Fruit fly (Drosophila melanogaster) whole organism, embryonic: ENCODE results near the gene witty.
A peak's percentile ranks its signal among the peaks of the same experiment; 100 is the strongest.

Experiments
- Antp ChIP-seq: fragments of 200-800 bp; sonication (Bioruptor generic); optimal IDR thresholded peaks from 3 replicates; lab custom pipeline; 2016; ENCODE audit warnings: missing biosample characterization, missing genetic modification characterization
- B-H1 ChIP-seq: fragments of 200-800 bp; sonication (Bioruptor generic); IDR thresholded peaks from 3 replicates; pipeline ENCODE4 v1.3.6; 2022; ENCODE audit warnings: missing biosample characterization, missing genetic modification characterization
- CG10209 ChIP-seq: fragments of 200-800 bp; sonication (Bioruptor generic); optimal IDR thresholded peaks from 3 replicates; lab custom pipeline; 2017; ENCODE audit warnings: missing biosample characterization, mild to moderate bottlenecking, missing genetic modification characterization, missing genetic modification reagents
- CG10321 ChIP-seq: fragments of 200-800 bp; sonication (Bioruptor generic); IDR thresholded peaks from 2 replicates; pipeline ENCODE4 v1.3.6; 2022; ENCODE audit warnings: missing biosample characterization, missing genetic modification characterization
- CG13624 ChIP-seq: fragments of 200-800 bp; sonication (Bioruptor generic); optimal IDR thresholded peaks from 2 replicates; lab custom pipeline; 2016; ENCODE audit warnings: missing biosample characterization, missing genetic modification characterization
- CG17802 ChIP-seq: fragments of 200-800 bp; sonication (Bioruptor generic); optimal IDR thresholded peaks from 2 replicates; lab custom pipeline; 2018; ENCODE audit warnings: missing biosample characterization, mild to moderate bottlenecking, missing genetic modification characterization, moderate library complexity
- CG18599 ChIP-seq: fragments of 200-800 bp; sonication (Bioruptor generic); optimal IDR thresholded peaks from 3 replicates; lab custom pipeline; 2017; ENCODE audit warnings: missing biosample characterization, missing genetic modification characterization, mild to moderate bottlenecking, moderate library complexity, missing genetic modification reagents
- CG2129 ChIP-seq: fragments of 200-800 bp; sonication (Bioruptor generic); IDR thresholded peaks from 2 replicates; pipeline ENCODE4 v1.3.6; 2022; ENCODE audit warnings: missing biosample characterization, missing genetic modification characterization; ENCODE audit not compliant: partially characterized antibody
- CG4282 ChIP-seq: fragments of 200-800 bp; sonication (Bioruptor generic); optimal IDR thresholded peaks from 2 replicates; lab custom pipeline; 2016; ENCODE audit warnings: missing biosample characterization, missing genetic modification characterization
- CG4730 ChIP-seq: fragments of 200-800 bp; sonication (Bioruptor generic); IDR thresholded peaks from 2 replicates; pipeline ENCODE4 v1.3.6; 2022; ENCODE audit warnings: missing biosample characterization, missing genetic modification characterization
- CG5953 ChIP-seq: fragments of 200-800 bp; sonication (Bioruptor generic); IDR thresholded peaks from 2 replicates; pipeline ENCODE4 v1.3.6; 2022; ENCODE audit warnings: missing biosample characterization, missing genetic modification characterization
- CG6272 ChIP-seq: fragments of 200-800 bp; sonication (Bioruptor generic); IDR thresholded peaks from 2 replicates; pipeline ENCODE4 v1.3.6; 2022; ENCODE audit warnings: missing biosample characterization, missing genetic modification characterization
- CG7928 ChIP-seq: fragments of 200-800 bp; sonication (Bioruptor generic); optimal IDR thresholded peaks from 2 replicates; lab custom pipeline; 2017; ENCODE audit warnings: missing biosample characterization, mild to moderate bottlenecking, missing genetic modification characterization
- CG7963 ChIP-seq: fragments of 200-800 bp; sonication (Bioruptor generic); IDR thresholded peaks from 3 replicates; pipeline ENCODE4 v1.3.6; 2022; ENCODE audit warnings: missing biosample characterization, missing genetic modification characterization; ENCODE audit not compliant: partially characterized antibody
- CG8944 ChIP-seq: fragments of 200-800 bp; sonication (Bioruptor generic); optimal IDR thresholded peaks from 3 replicates; lab custom pipeline; 2016; ENCODE audit warnings: missing biosample characterization, missing genetic modification characterization
- CG9817 ChIP-seq: fragments of 200-800 bp; sonication (Bioruptor generic); optimal IDR thresholded peaks from 2 replicates; lab custom pipeline; 2018; ENCODE audit warnings: missing biosample characterization, mild to moderate bottlenecking, missing genetic modification characterization, moderate library complexity
- Dref ChIP-seq: fragments of 200-800 bp; sonication (Bioruptor generic); IDR thresholded peaks from 2 replicates; pipeline ENCODE4 v1.3.6; 2022; ENCODE audit warnings: missing biosample characterization, missing genetic modification characterization
- E2f2 ChIP-seq: fragments of 200-800 bp; sonication (Bioruptor generic); IDR thresholded peaks from 2 replicates; pipeline ENCODE4 v1.3.6; 2022; ENCODE audit warnings: missing biosample characterization, missing genetic modification characterization
- Elba2 ChIP-seq: fragments of 200-800 bp; sonication (Bioruptor generic); optimal IDR thresholded peaks from 3 replicates; lab custom pipeline; 2016; ENCODE audit warnings: missing biosample characterization, missing genetic modification characterization
- Fer1 ChIP-seq: fragments of 200-800 bp; sonication (Bioruptor generic); optimal IDR thresholded peaks from 2 replicates; lab custom pipeline; 2017; ENCODE audit warnings: missing biosample characterization, mild to moderate bottlenecking, missing genetic modification characterization
- HLHmδ ChIP-seq: fragments of 200-800 bp; sonication (Bioruptor generic); optimal IDR thresholded peaks from 2 replicates; lab custom pipeline; 2018; ENCODE audit warnings: missing biosample characterization, mild to moderate bottlenecking, missing genetic modification characterization, moderate library complexity
- Hand ChIP-seq: fragments of 200-800 bp; sonication (Bioruptor generic); optimal IDR thresholded peaks from 2 replicates; lab custom pipeline; 2017; ENCODE audit warnings: mild to moderate bottlenecking, missing biosample characterization, missing genetic modification reagents, missing genetic modification characterization
- HmgZ ChIP-seq: fragments of 200-800 bp; sonication (Bioruptor generic); optimal IDR thresholded peaks from 2 replicates; lab custom pipeline; 2018; ENCODE audit warnings: missing biosample characterization, mild to moderate bottlenecking, missing genetic modification characterization
- Meics ChIP-seq: fragments of 200-800 bp; sonication (Bioruptor generic); optimal IDR thresholded peaks from 2 replicates; lab custom pipeline; 2017; ENCODE audit warnings: missing biosample characterization, mild to moderate bottlenecking, missing genetic modification characterization
- NFAT ChIP-seq: fragments of 200-800 bp; sonication (Bioruptor generic); IDR thresholded peaks from 2 replicates; pipeline ENCODE4 v1.3.6; 2022; ENCODE audit warnings: missing biosample characterization, missing genetic modification characterization
- Oli ChIP-seq: fragments of 200-800 bp; sonication (Bioruptor generic); optimal IDR thresholded peaks from 2 replicates; lab custom pipeline; 2018; ENCODE audit warnings: missing biosample characterization, mild to moderate bottlenecking, missing genetic modification characterization, moderate library complexity
- PHDP ChIP-seq: fragments of 200-800 bp; sonication (Bioruptor generic); optimal IDR thresholded peaks from 3 replicates; lab custom pipeline; 2018; ENCODE audit warnings: missing biosample characterization, mild to moderate bottlenecking, missing genetic modification characterization, moderate library complexity
- Ptx1 ChIP-seq: fragments of 200-800 bp; sonication (Bioruptor generic); IDR thresholded peaks from 2 replicates; pipeline ENCODE4 v1.3.6; 2022; ENCODE audit warnings: missing biosample characterization, missing genetic modification characterization
- Stat92E ChIP-seq, 3 experiments: fragments of >200 bp in 2 of 3; fragments of 200-800 bp in 1 of 3; sonication (Bioruptor generic) in 1 of 3; optimal IDR thresholded peaks; 2 replicates each; lab custom pipeline; 2017 to 2019; ENCODE audit warnings: missing biosample characterization in 3 of 3, missing genetic modification characterization in 3 of 3, mild to moderate bottlenecking in 1 of 3, moderate library complexity in 1 of 3
- abd-A ChIP-seq: fragments of 200-800 bp; sonication (Bioruptor generic); optimal IDR thresholded peaks from 3 replicates; lab custom pipeline; 2019; ENCODE audit warnings: missing biosample characterization, mild to moderate bottlenecking, missing genetic modification characterization, moderate library complexity
- bbx ChIP-seq: fragments of 200-800 bp; sonication (Bioruptor generic); IDR thresholded peaks from 2 replicates; pipeline ENCODE4 v1.3.6; 2022; ENCODE audit warnings: missing biosample characterization, missing genetic modification characterization; ENCODE audit not compliant: partially characterized antibody
- chm ChIP-seq: fragments of 200-800 bp; sonication (Bioruptor generic); IDR thresholded peaks from 2 replicates; pipeline ENCODE4 v1.3.6; 2022; ENCODE audit warnings: missing biosample characterization, missing genetic modification characterization
- fd3F ChIP-seq: fragments of 200-800 bp; sonication (Bioruptor generic); optimal IDR thresholded peaks from 2 replicates; lab custom pipeline; 2018; ENCODE audit warnings: missing biosample characterization, mild to moderate bottlenecking, missing genetic modification characterization, moderate library complexity
- gsb-n ChIP-seq: fragments of 200-800 bp; sonication (Bioruptor generic); optimal IDR thresholded peaks from 3 replicates; lab custom pipeline; 2018; ENCODE audit warnings: missing biosample characterization, mild to moderate bottlenecking, missing genetic modification characterization
- inv ChIP-seq: fragments of 200-800 bp; sonication (Bioruptor generic); IDR thresholded peaks from 2 replicates; pipeline ENCODE4 v1.3.6; 2022; ENCODE audit warnings: missing biosample characterization, missing genetic modification characterization; ENCODE audit not compliant: partially characterized antibody
- lmd ChIP-seq: fragments of 200-800 bp; sonication (Bioruptor generic); IDR thresholded peaks from 2 replicates; pipeline ENCODE4 v1.3.6; 2022; ENCODE audit warnings: missing biosample characterization, missing genetic modification characterization
- maf-S ChIP-seq: fragments of 200-800 bp; sonication (Bioruptor generic); optimal IDR thresholded peaks from 2 replicates; lab custom pipeline; 2016; ENCODE audit warnings: missing biosample characterization, missing genetic modification characterization
- nau ChIP-seq: fragments of 200-800 bp; sonication (Bioruptor generic); optimal IDR thresholded peaks from 3 replicates; lab custom pipeline; 2017; ENCODE audit warnings: missing biosample characterization, mild to moderate bottlenecking, missing genetic modification characterization, missing genetic modification reagents
- nerfin-2 ChIP-seq: fragments of 200-800 bp; sonication (Bioruptor generic); IDR thresholded peaks from 2 replicates; pipeline ENCODE4 v1.3.6; 2022; ENCODE audit warnings: missing biosample characterization, missing genetic modification characterization; ENCODE audit not compliant: partially characterized antibody
- nmo ChIP-seq: fragments of 200-800 bp; sonication (Bioruptor generic); optimal IDR thresholded peaks from 2 replicates; lab custom pipeline; 2018; ENCODE audit warnings: missing biosample characterization, mild to moderate bottlenecking, missing genetic modification characterization, moderate library complexity
- onecut ChIP-seq: fragments of 200-800 bp; sonication (Bioruptor generic); IDR thresholded peaks from 2 replicates; pipeline ENCODE4 v1.3.6; 2022; ENCODE audit warnings: missing biosample characterization, missing genetic modification characterization
- pb ChIP-seq: fragments of 200-800 bp; sonication (Bioruptor generic); optimal IDR thresholded peaks from 3 replicates; lab custom pipeline; 2016; ENCODE audit warnings: missing biosample characterization, missing genetic modification characterization
- peb ChIP-seq: fragments of 200-800 bp; sonication (Bioruptor generic); IDR thresholded peaks from 2 replicates; pipeline ENCODE4 v1.3.6; 2022; ENCODE audit warnings: missing biosample characterization, missing genetic modification characterization
- pfk ChIP-seq: fragments of 200-800 bp; sonication (Bioruptor generic); optimal IDR thresholded peaks from 2 replicates; lab custom pipeline; 2018; ENCODE audit warnings: missing biosample characterization, mild to moderate bottlenecking, missing genetic modification characterization, moderate library complexity
- prd ChIP-seq, 3 experiments: fragments of >200 bp in 2 of 3; fragments of 200-800 bp in 1 of 3; sonication (Bioruptor generic) in 1 of 3; optimal IDR thresholded peaks in 2 of 3; IDR thresholded peaks in 1 of 3; 2 replicates in 2 of 3; 3 replicates in 1 of 3; pipeline versions ENCODE4 v1.3.6 to Lab custom; 2017 to 2022; ENCODE audit warnings: missing biosample characterization in 1 of 3, missing genetic modification characterization in 1 of 3
- seq ChIP-seq: fragments of 200-800 bp; sonication (Bioruptor generic); IDR thresholded peaks from 2 replicates; pipeline ENCODE4 v1.3.6; 2022; ENCODE audit warnings: missing biosample characterization, missing genetic modification characterization
- unc-4 ChIP-seq: fragments of 200-800 bp; sonication (Bioruptor generic); IDR thresholded peaks from 2 replicates; pipeline ENCODE4 v1.3.6; 2022; ENCODE audit warnings: missing biosample characterization, missing genetic modification characterization; ENCODE audit not compliant: partially characterized antibody
- yki ChIP-seq: fragments of >200 bp; optimal IDR thresholded peaks from 3 replicates; lab custom pipeline; 2018
- zfh2 ChIP-seq: fragments of 200-800 bp; sonication (Bioruptor generic); optimal IDR thresholded peaks from 2 replicates; lab custom pipeline; 2016; ENCODE audit warnings: missing biosample characterization, missing genetic modification characterization

witty gene

DNA sequence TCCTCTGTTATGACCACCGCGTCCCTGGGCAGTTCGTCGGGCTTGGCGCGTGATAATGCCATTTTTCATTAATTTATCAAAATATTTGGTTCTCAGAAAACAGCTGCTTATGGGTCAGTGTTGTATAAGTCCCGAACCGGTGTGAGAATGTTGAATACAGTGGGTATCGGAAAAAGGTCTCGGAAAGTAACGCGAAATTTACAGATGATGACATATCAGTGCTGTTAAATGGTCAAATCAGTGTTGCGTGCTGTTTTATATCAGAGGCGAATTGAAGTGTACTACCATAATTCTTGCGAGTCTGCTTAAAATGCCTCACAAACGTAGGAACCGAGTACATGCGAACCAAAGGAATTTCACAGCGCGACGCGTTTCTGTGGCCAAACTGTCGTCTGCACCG is 44.6 kb downstream of the witty start, which contains the start of the genes CG13392 and Rcd4 (continued):
- TF ChIP-seq Hand (GFP tag; lab: Kevin White, UChicago) (no peak), B-H1 (no peak), CG17802 (tag; lab: Kevin White, UChicago) (peak; percentile 23), abd-A (tag; lab: Kevin White, UChicago) (peak; percentile 31), chm (peak; percentile 51; the same call in 1 of the 2 replicates), CG6272 (GFP tag; lab: Robert Waterston, UW) (no peak), HmgZ (peak; percentile 84), E2f2 (peak; percentile 56), CG4282 (peak; percentile 79), unc-4 (GFP tag; lab: Robert Waterston, UW) (peak; percentile 54), CG9817 (peak; percentile 57), prd (optimal IDR thresholded peaks at IDR 0.05; lab: Kevin White, UChicago) (no peak), prd (GFP tag; IDR thresholded peaks at IDR 0.05; lab: Robert Waterston, UW) (peak; percentile 53; the same call in 2 of the 3 replicates), Stat92E (GFP tag; optimal IDR thresholded peaks at IDR 0.05; lab: Kevin White, UChicago) (peak in 1 of 3 experiments; percentile 61), pfk (no peak), nerfin-2 (GFP tag; lab: Robert Waterston, UW) (peak; percentile 58; the same call in 1 of the 2 replicates), inv (0 out of 2 replicates have a peak, but pooled peaks have one; percentile 22), CG18599 (GFP tag; lab: Kevin White, UChicago) (peak; percentile 75), CG10321 (no peak), HLHmδ (GFP tag; lab: Kevin White, UChicago) (peak; percentile 28), nau (GFP tag; lab: Kevin White, UChicago) (peak; percentile 32), seq (GFP tag; lab: Robert Waterston, UW) (no peak), gsb-n (tag; lab: Kevin White, UChicago) (peak; percentile 21), Fer1 (GFP tag; lab: Kevin White, UChicago) (peak; percentile 75), Elba2 (no peak), NFAT (GFP tag; lab: Robert Waterston, UW) (peak; percentile 82), CG7928 (GFP tag; lab: Kevin White, UChicago) (peak; percentile 25), Antp (peak; percentile 85), maf-S (GFP tag; lab: Kevin White, UChicago) (peak; percentile 47), CG4730 (GFP tag; lab: Robert Waterston, UW) (0 out of 2 replicates have a peak, but pooled peaks have one; percentile 28), Dref (GFP tag; lab: Robert Waterston, UW) (peak; percentile 57), zfh2 (GFP tag; lab: Kevin White, UChicago) (peak; percentile 82), PHDP (tag; lab: Kevin White, UChicago) (peak; percentile 58), CG5953 (GFP tag; lab: Robert Waterston, UW) (no peak), Ptx1 (peak; percentile 62), Meics (peak; percentile 62), peb (GFP tag; lab: Robert Waterston, UW) (no peak), CG13624 (GFP tag; lab: Kevin White, UChicago) (peak; percentile 85), lmd (GFP tag; lab: Robert Waterston, UW) (peak; percentile 38; the same call in 1 of the 2 replicates), CG2129 (GFP tag; lab: Robert Waterston, UW) (no peak), pb (GFP tag; lab: Kevin White, UChicago) (peak; percentile 63), nmo (peak; percentile 51), bbx (GFP tag; lab: Robert Waterston, UW) (peak; percentile 79), CG7963 (GFP tag; lab: Robert Waterston, UW) (peak; percentile 31; the same call in 1 of the 3 replicates), onecut (peak; percentile 49; the same call in 1 of the 2 replicates), Oli (tag; lab: Kevin White, UChicago) (no peak), fd3F (GFP tag; lab: Kevin White, UChicago) (peak; percentile 16), CG8944 (GFP tag; lab: Kevin White, UChicago) (peak; percentile 56), CG10209 (GFP tag; lab: Kevin White, UChicago) (peak; percentile 57), yki (lab: Kevin White, UChicago) (no peak)
